Fruit fly (Drosophila melanogaster): ENCODE measurements around the gene zen2.

DNA sequence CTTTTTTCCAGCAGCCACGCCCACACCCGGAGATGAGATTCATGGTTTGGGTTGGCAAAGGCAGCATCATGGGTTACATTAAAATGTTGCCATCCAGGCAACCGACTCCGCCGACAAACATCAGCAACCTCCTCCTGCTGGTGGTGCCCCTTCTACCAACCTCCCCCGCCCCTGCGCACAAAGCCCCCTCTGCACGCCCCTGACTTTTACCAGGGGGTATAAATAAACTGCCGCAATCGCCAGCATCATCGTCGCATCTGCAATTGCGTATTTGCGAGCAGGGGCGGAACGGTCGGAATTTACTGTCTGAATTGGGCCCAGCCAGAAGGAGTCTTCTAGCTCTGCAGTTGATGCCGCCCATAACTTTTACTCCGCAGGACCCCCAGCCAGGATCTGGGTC is 27.9 kb upstream of the zen2 start:
- no peak for TF ChIP-seq gl (tag; optimal IDR thresholded peaks at IDR 0.05)
- no peak for TF ChIP-seq CG17806 (tag; optimal IDR thresholded peaks at IDR 0.05)
- TF ChIP-seq CG12605 (GFP tag; IDR thresholded peaks at IDR 0.05), result no peak
- TF ChIP-seq CG10348 (GFP tag; IDR thresholded peaks at IDR 0.05), result no peak
- TF ChIP-seq D1 (tag; optimal IDR thresholded peaks at IDR 0.05), result no peak
- no peak for TF ChIP-seq CG34367 (tag; optimal IDR thresholded peaks at IDR 0.05)
- TF ChIP-seq CG8301 (tag; optimal IDR thresholded peaks at IDR 0.05), result no peak
- no peak for TF ChIP-seq fd96Ca (GFP tag; IDR thresholded peaks at IDR 0.05)
- TF ChIP-seq Pif1B (GFP tag; optimal IDR thresholded peaks at IDR 0.05), result no peak

All from whole organism, pupa.